Fruit fly (Drosophila melanogaster): ENCODE data around the gene Nph.

DNA sequence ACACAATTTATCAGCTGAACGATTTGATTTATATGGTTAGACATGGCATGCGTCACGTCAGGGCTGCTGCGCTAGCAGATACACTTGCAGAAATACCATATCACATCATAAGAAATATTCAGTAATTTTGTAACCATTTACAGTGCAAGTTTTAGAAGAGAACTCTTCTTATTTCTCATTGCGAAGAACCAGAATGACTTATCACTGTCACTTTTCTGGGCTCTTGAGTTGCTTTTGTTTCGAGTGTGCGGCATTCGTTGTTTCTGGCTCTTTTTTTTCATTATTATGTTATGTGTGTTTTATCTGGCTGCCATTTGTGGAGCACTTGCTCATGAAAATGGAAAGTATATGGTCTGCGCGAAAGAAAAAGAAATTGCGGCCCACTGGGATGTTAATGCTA, 22.6 kb downstream of the Nph start:
- TF ChIP-seq CG34367 (tag; optimal IDR thresholded peaks at IDR 0.05) (no peak), CG12605 (GFP tag; IDR thresholded peaks at IDR 0.05) (peak; percentile 65), CG32121 (GFP tag; IDR thresholded peaks at IDR 0.05) (peak; percentile 71), fd96Ca (GFP tag; IDR thresholded peaks at IDR 0.05) (peak; percentile 83), Ets98B (GFP tag; IDR thresholded peaks at IDR 0.05) (peak; percentile 76), CG10348 (GFP tag; IDR thresholded peaks at IDR 0.05) (no peak), Pif1A (GFP tag; optimal IDR thresholded peaks at IDR 0.05) (no peak), CG15710 (tag; optimal IDR thresholded peaks at IDR 0.05) (no peak), CG8159 (tag; optimal IDR thresholded peaks at IDR 0.05) (no peak), CG4496 (GFP tag; IDR thresholded peaks at IDR 0.05) (peak; percentile 82)
